Worm (Caenorhabditis elegans) whole organism, mixed stage, embryonic: ENCODE measurements around the gene srbc-68.

ENCODE experiments used
- blmp-1 ChIP-seq: fragments of 150-350 bp; optimal IDR thresholded peaks from 2 replicates; lab custom pipeline; 2014; ENCODE audit warnings: missing biosample characterization, missing genetic modification characterization
- ceh-83 ChIP-seq: fragments of 200-800 bp; sonication (Bioruptor generic); optimal IDR thresholded peaks from 2 replicates; lab custom pipeline; 2018; ENCODE audit warnings: mild to moderate bottlenecking, missing genetic modification characterization, missing compliant biosample characterization
- elt-1 ChIP-seq: sonication (generic microtip); optimal IDR thresholded peaks from 2 replicates; lab custom pipeline; 2017; ENCODE audit warnings: missing genetic modification characterization, mild to moderate bottlenecking, missing compliant biosample characterization, antibody characterized with exemption, moderate library complexity, borderline replicate concordance; ENCODE audit not compliant: insufficient read depth
- elt-3 ChIP-seq: fragments of 150-350 bp; optimal IDR thresholded peaks from 2 replicates; lab custom pipeline; 2014; ENCODE audit warnings: missing biosample characterization, missing genetic modification characterization
- ham-2 ChIP-seq: fragments of 200-800 bp; sonication (Bioruptor generic); optimal IDR thresholded peaks from 2 replicates; lab custom pipeline; 2018; ENCODE audit warnings: mild to moderate bottlenecking, missing genetic modification characterization, missing compliant biosample characterization
- lin-13 ChIP-seq: fragments of 150-350 bp; optimal IDR thresholded peaks from 2 replicates; lab custom pipeline; 2014; ENCODE audit warnings: missing biosample characterization, missing genetic modification characterization
- nhr-237 ChIP-seq: fragments of 150-350 bp; optimal IDR thresholded peaks from 2 replicates; lab custom pipeline; 2014; ENCODE audit warnings: missing biosample characterization, missing genetic modification characterization
- nhr-76 ChIP-seq: sonication (generic microtip); optimal IDR thresholded peaks from 2 replicates; lab custom pipeline; 2017; ENCODE audit warnings: missing biosample characterization, missing genetic modification characterization
- snpc-4 ChIP-seq: fragments of 150-350 bp; optimal IDR thresholded peaks from 2 replicates; lab custom pipeline; 2014; ENCODE audit warnings: missing biosample characterization, missing genetic modification characterization
- unc-39 ChIP-seq: fragments of 150-350 bp; optimal IDR thresholded peaks from 2 replicates; lab custom pipeline; 2014; ENCODE audit warnings: missing biosample characterization, missing genetic modification characterization
- unc-62 ChIP-seq: fragments of 150-350 bp; optimal IDR thresholded peaks from 2 replicates; lab custom pipeline; 2014; ENCODE audit warnings: missing biosample characterization, missing genetic modification reagents, missing genetic modification characterization

ce11 chrV:3575759-3576158 is 29.3 kb upstream of the srbc-68 start, which contains the start of gene grl-27:
- TF ChIP-seq unc-39: no peak
- no peak for TF ChIP-seq unc-62 (GFP tag; lab: Kevin White, UChicago)
- no peak for TF ChIP-seq nhr-76 (tag; lab: Kevin White, UChicago)
- TF ChIP-seq elt-1 (tag; lab: Kevin White, UChicago): no peak
- TF ChIP-seq elt-3 (tag; lab: Kevin White, UChicago): no peak
- no peak for TF ChIP-seq ham-2 (GFP tag; lab: Kevin White, UChicago)
- TF ChIP-seq ceh-83: no peak
- no peak for TF ChIP-seq lin-13
- TF ChIP-seq nhr-237 (tag; lab: Kevin White, UChicago): no peak
- no peak for TF ChIP-seq blmp-1 (tag; lab: Kevin White, UChicago)
- TF ChIP-seq snpc-4: no peak
